Worm (Caenorhabditis elegans): ENCODE measurements around the gene cex-2.

DNA sequence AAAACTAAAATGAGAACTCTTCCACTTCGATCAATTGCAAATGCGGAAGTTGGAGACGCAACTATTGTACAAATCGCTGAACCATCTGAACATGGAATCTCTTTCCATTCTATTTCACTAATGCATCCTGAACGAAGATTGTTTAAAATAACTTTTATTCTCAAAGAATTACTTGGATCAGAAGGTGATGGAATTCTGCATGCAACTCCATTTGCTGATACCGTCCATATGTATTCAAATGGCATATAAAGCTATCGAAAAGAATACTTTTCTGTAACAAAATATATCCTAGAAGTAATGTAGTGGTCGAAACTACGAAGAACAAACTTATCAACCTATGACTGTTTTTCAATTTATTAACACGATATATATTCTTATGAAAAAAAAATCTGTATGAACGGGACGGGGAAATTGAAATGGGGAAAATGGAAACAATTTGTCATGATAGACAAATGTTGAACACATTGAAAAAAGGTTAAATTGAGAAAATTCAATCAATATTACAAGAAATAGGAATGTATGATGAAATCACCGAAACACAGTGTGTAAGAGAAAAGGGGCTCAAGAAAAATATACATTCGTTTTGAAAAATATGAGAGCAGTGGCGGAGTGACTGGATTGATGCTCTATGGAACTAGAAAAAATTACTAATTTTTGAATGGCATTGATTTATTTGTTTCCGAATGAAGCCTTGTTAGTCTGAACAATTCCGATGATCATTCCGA is 42.7 kb upstream of the cex-2 start, which contains the start of gene T01H3.2:
- TF ChIP-seq him-1 (tag; optimal IDR thresholded peaks at IDR 0.05) (no peak), W03F9.2 (tag; optimal IDR thresholded peaks at IDR 0.05) (no peak), dao-5 (tag; optimal IDR thresholded peaks at IDR 0.05) (no peak)

Measured in whole organism, L4/young adult.